Worm (Caenorhabditis elegans) whole organism, late embryonic: ENCODE results near the gene vrp-1.

Experiments used
- ama-1 ChIP-seq: fragments of 150-350 bp; optimal IDR thresholded peaks from 2 replicates; lab custom pipeline; 2014
- ceh-6 ChIP-seq: fragments of 200-800 bp; sonication (Bioruptor generic); optimal IDR thresholded peaks from 2 replicates; lab custom pipeline; 2018; ENCODE audit warnings: mild to moderate bottlenecking, missing genetic modification characterization, missing compliant biosample characterization
- dmd-4 ChIP-seq: sonication (generic microtip); optimal IDR thresholded peaks from 2 replicates; lab custom pipeline; 2016; ENCODE audit warnings: borderline replicate concordance, missing genetic modification characterization, missing compliant biosample characterization
- elt-2 ChIP-seq: sonication (generic microtip); optimal IDR thresholded peaks from 2 replicates; lab custom pipeline; 2016; ENCODE audit warnings: missing genetic modification reagents, missing genetic modification characterization, missing compliant biosample characterization
- fkh-10 ChIP-seq: fragments of 150-350 bp; optimal IDR thresholded peaks from 2 replicates; lab custom pipeline; 2014; ENCODE audit warnings: missing biosample characterization, missing genetic modification reagents, missing genetic modification characterization
- hlh-30 ChIP-seq: sonication (generic microtip); optimal IDR thresholded peaks from 2 replicates; lab custom pipeline; 2017; ENCODE audit warnings: antibody characterized with exemption, missing genetic modification characterization, missing compliant biosample characterization; ENCODE audit not compliant: insufficient read depth
- lim-6 ChIP-seq: sonication (generic microtip); optimal IDR thresholded peaks from 2 replicates; lab custom pipeline; 2016; ENCODE audit warnings: missing genetic modification characterization, missing compliant biosample characterization
- nhr-11 ChIP-seq: fragments of 150-350 bp; optimal IDR thresholded peaks from 2 replicates; lab custom pipeline; 2014; ENCODE audit warnings: missing biosample characterization, missing genetic modification characterization
- pqm-1 ChIP-seq: sonication (generic microtip); optimal IDR thresholded peaks from 2 replicates; lab custom pipeline; 2016; ENCODE audit warnings: missing genetic modification characterization, missing compliant biosample characterization
- unc-3 ChIP-seq, 2 experiments: fragments of 200-800 bp in 1 of 2; sonication (Bioruptor generic) in 1 of 2; sonication (generic microtip) in 1 of 2; conservative IDR thresholded peaks in 1 of 2; optimal IDR thresholded peaks in 1 of 2; 2 replicates each; pipeline versions ENCODE4 v1.3.6 to Lab custom; 2016 to 2022; ENCODE audit warnings: missing compliant biosample characterization in 2 of 2, missing genetic modification characterization in 2 of 2, missing genetic modification reagents in 1 of 2
- zip-5 ChIP-seq: sonication (generic microtip); optimal IDR thresholded peaks from 2 replicates; lab custom pipeline; 2016; ENCODE audit warnings: missing genetic modification characterization, missing compliant biosample characterization

- no peak for TF ChIP-seq ama-1
- TF ChIP-seq lim-6 (tag; lab: Kevin White, UChicago) = no peak
- no peak for TF ChIP-seq nhr-11 (tag; lab: Kevin White, UChicago)
- no peak for TF ChIP-seq zip-5 (tag; lab: Kevin White, UChicago)
- no peak for TF ChIP-seq elt-2 (tag; lab: Kevin White, UChicago)
- TF ChIP-seq hlh-30 (tag; lab: Kevin White, UChicago) = no peak
- TF ChIP-seq ceh-6 (GFP tag; lab: Kevin White, UChicago) = no peak
- TF ChIP-seq dmd-4 (tag; lab: Kevin White, UChicago) = no peak
- no peak for TF ChIP-seq unc-3 (GFP tag; conservative IDR thresholded peaks at IDR 0.05; lab: Robert Waterston, UW)
- TF ChIP-seq unc-3 (tag; optimal IDR thresholded peaks at IDR 0.05; lab: Kevin White, UChicago) = no peak
- TF ChIP-seq pqm-1 (tag; lab: Kevin White, UChicago) = no peak
- no peak for TF ChIP-seq fkh-10 (GFP tag; lab: Kevin White, UChicago)
These were observed 33.6 kb downstream of the vrp-1 start for ce11 chrIV:3046009-3046408.
